Worm (Caenorhabditis elegans): ENCODE measurements around the gene C17B7.8.

DNA sequence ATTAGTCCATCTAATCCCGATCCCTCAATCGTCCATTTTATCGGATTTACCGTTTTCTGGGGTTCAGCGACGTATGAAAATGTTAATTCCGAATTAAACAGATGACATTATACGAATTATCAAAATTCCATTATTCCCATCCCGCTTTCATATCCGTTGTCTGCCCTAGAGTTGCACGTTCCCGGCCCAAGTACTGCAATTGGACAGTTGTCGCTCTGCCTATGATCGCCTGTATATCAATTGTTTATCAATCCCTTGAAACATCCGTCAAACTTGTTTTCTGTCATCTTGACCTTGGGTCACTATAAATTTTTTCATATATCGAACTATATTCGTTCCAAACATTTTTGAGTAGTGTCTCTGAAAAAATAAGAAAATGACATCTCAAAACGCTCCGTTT lies 34.2 kb upstream of the C17B7.8 start, which contains the start of gene C04E12.5:
- TF ChIP-seq pha-4 (tag; optimal IDR thresholded peaks at IDR 0.05) (no peak), ces-1 (GFP tag; optimal IDR thresholded peaks at IDR 0.05) (no peak), nhr-237 (tag; optimal IDR thresholded peaks at IDR 0.05) (no peak), mep-1 (tag; optimal IDR thresholded peaks at IDR 0.05) (no peak), lsy-2 (tag; optimal IDR thresholded peaks at IDR 0.05) (no peak), elt-1 (tag; optimal IDR thresholded peaks at IDR 0.05; ENCODE audit: borderline replicate concordance, insufficient read depth) (no peak), unc-62 (GFP tag; optimal IDR thresholded peaks at IDR 0.05) (no peak), ceh-43 (GFP tag; optimal IDR thresholded peaks at IDR 0.05) (no peak)

Data from whole organism, mixed stage, embryonic.